Worm (Caenorhabditis elegans): ENCODE results near the gene K04H4.5.

DNA sequence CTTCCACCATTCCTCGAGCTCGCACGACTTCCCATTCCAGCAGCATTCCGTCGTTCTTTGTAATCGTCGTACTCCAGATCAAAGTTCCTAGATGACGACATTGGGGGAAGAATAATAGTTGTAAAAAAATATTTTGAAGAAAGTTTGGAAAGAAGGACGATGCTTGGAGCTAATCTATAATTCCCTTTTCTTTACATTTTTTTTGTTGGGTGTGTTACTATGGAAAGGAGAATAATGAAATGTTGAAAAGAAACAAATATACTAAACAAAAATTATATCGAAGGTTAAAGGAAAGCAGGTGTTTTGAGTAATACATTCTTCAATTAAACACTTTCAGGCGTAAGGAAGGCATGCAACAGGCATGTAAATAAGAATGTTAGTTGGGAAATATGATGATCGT, 29.9 kb upstream of the K04H4.5 start, which contains the start of gene C40H1.3:
- TF ChIP-seq ref-1 (GFP tag; conservative IDR thresholded peaks at IDR 0.05) (no peak), flt-1 (GFP tag; IDR thresholded peaks at IDR 0.05) (no peak), tab-1 (GFP tag; IDR thresholded peaks at IDR 0.05) (no peak), med-1 (GFP tag; optimal IDR thresholded peaks at IDR 0.05; ENCODE audit: insufficient read depth) (no peak), cog-1 (tag; optimal IDR thresholded peaks at IDR 0.05) (no peak), T22C8.4 (GFP tag; IDR thresholded peaks at IDR 0.05) (no peak), ztf-29 (GFP tag; IDR thresholded peaks at IDR 0.05) (no peak)

Measured in whole organism, midembryonic.